Fruit fly (Drosophila melanogaster) whole organism: ENCODE data around the gene CG12661.

Source experiments
- Dll ChIP-seq: fragments of >200 bp; optimal IDR thresholded peaks from 2 replicates; lab custom pipeline; 2017
- psq ChIP-seq: fragments of >200 bp; optimal IDR thresholded peaks from 2 replicates; lab custom pipeline; 2017
- usp ChIP-seq: fragments of >200 bp; optimal IDR thresholded peaks from 2 replicates; lab custom pipeline; 2017; ENCODE audit warnings: missing biosample characterization, missing genetic modification characterization, mixed read lengths

DNA sequence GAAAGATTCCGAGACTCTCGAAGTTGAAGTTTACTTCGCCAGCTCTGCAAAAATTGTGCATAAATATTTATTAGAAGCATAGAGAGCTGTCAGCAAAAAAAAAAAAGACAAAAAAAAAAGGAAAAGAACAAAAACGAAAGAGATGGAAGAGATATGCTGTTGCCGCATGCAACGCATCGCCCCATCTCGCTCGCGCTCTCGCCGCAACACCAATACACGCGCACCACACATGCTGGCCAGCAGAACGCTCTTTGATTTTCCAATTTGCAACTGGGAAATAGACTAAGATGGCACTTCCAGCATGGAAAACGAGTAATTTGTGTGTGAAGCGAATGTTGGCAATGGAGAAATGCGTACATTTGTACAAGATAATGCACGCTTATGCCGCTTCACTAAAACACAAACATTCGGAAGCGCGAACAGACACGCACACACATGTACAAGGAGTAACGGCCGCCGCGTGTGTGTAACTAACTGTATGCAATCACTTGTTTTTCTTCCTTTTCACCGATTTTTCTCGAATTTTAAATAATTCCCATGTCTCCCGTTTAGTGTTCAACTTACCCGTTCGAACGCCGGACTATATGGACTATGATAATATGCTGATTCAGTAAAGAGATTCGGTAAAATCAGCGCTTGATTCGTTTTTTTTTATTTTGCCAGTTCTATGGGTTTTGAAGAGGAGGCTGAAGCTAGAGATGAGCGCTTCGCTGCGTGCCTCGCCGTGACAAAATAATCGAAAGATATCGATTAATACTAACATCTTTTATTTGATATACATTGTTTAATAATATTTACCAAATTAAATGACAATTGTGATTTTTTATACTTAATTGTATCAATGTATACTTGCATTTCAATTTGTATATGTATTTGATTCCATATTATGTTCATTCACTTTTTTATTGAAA, 17.7 kb downstream of the CG12661 start:
- TF ChIP-seq psq (lab: Kevin White, UChicago) = no peak
- TF ChIP-seq usp (GFP tag; lab: Kevin White, UChicago) = no peak
- TF ChIP-seq Dll (lab: Kevin White, UChicago) = no peak
